Worm (Caenorhabditis elegans) whole organism, L2 larva: Measurements from ENCODE around the gene msp-64.

ENCODE experiments used
- alr-1 ChIP-seq: fragments of 150-350 bp; optimal IDR thresholded peaks from 2 replicates; lab custom pipeline; 2014; ENCODE audit warnings: missing biosample characterization, missing genetic modification characterization
- ama-1 ChIP-seq: fragments of 150-350 bp; optimal IDR thresholded peaks from 2 replicates; lab custom pipeline; 2018; ENCODE audit warnings: inconsistent platforms
- egl-27 ChIP-seq: sonication (generic microtip); optimal IDR thresholded peaks from 3 replicates; lab custom pipeline; 2017; ENCODE audit warnings: missing biosample characterization, missing genetic modification reagents, missing genetic modification characterization
- mdl-1 ChIP-seq, 2 experiments: fragments of 150-350 bp in 1 of 2; sonication (generic microtip) in 1 of 2; optimal IDR thresholded peaks; 2 replicates each; lab custom pipeline; 2017; ENCODE audit warnings: missing biosample characterization in 2 of 2, missing genetic modification characterization in 2 of 2
- nhr-10 ChIP-seq: sonication (generic microtip); optimal IDR thresholded peaks from 2 replicates; lab custom pipeline; 2017; ENCODE audit warnings: missing biosample characterization, missing genetic modification characterization
- peb-1 ChIP-seq: fragments of 150-350 bp; optimal IDR thresholded peaks from 2 replicates; lab custom pipeline; 2014; ENCODE audit warnings: missing biosample characterization, missing genetic modification characterization
- sma-9 ChIP-seq, 2 experiments: fragments of 150-350 bp in 1 of 2; sonication (generic microtip) in 1 of 2; optimal IDR thresholded peaks; 2 replicates each; lab custom pipeline; 2014 to 2016; ENCODE audit warnings: missing genetic modification characterization in 2 of 2, mild to moderate bottlenecking in 1 of 2, missing biosample characterization in 1 of 2, missing compliant biosample characterization in 1 of 2, missing genetic modification reagents in 1 of 2, moderate library complexity in 1 of 2
- snpc-4 ChIP-seq: fragments of 150-350 bp; optimal IDR thresholded peaks from 2 replicates; lab custom pipeline; 2014; ENCODE audit warnings: missing biosample characterization, missing genetic modification characterization
- unc-39 ChIP-seq: fragments of 150-350 bp; optimal IDR thresholded peaks from 2 replicates; lab custom pipeline; 2014; ENCODE audit warnings: missing biosample characterization, missing genetic modification characterization

DNA sequence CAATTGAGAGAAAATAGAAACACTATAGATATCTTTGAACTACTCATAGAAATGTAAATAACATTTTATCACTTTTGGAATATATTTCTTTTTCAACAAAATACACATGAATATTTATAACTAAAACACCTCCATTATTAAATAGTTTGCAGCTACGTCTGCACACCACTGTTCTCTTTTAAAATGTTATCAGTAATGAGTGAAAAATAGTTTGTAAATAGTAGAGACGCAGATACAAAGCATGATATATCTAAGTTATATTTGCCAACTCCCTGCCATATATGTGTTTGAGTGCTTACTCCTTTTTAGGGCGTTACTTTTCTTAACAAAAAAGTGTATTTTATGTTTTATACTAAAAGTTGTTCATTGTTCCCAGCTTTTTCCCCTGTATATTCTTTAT lies 36.1 kb upstream of the msp-64 start:
- TF ChIP-seq mdl-1 (tag; optimal IDR thresholded peaks at IDR 0.05; lab: Kevin White, UChicago) (no peak), nhr-10 (tag; lab: Kevin White, UChicago) (no peak), peb-1 (tag; lab: Kevin White, UChicago) (no peak), alr-1 (tag; lab: Kevin White, UChicago) (no peak), sma-9 (GFP tag; optimal IDR thresholded peaks at IDR 0.05; lab: Kevin White, UChicago) (no peak), sma-9 (tag; optimal IDR thresholded peaks at IDR 0.05; lab: Kevin White, UChicago) (no peak), egl-27 (no peak), unc-39 (tag; lab: Kevin White, UChicago) (no peak), snpc-4 (tag; lab: Kevin White, UChicago) (no peak), ama-1 (lab: Kevin White, UChicago) (no peak)
